Fruit fly (Drosophila melanogaster) ovary, adult (tissue): ENCODE measurements around the gene fipi.
A peak's percentile ranks its signal among the peaks of the same experiment; 100 is the strongest.

Experiments used
- CG17801 ChIP-seq: fragments of 200-800 bp; optimal IDR thresholded peaks from 2 replicates; lab custom pipeline; 2019; ENCODE audit warnings: missing biosample characterization, mild to moderate bottlenecking, missing genetic modification characterization, moderate library complexity; ENCODE audit not compliant: partially characterized antibody

fipi gene

dm6 chr2L:4812261-4813022 lies 18.6 kb upstream of the fipi start, which contains the start of gene CG15629:
Gene CG15629 (plus strand): TSS chr2L:4813009.
- TF ChIP-seq CG17801 (GFP tag; lab: Kevin White, UChicago): no peak

- no peak for TF ChIP-seq CG17801 (GFP tag; lab: Kevin White, UChicago)
These were observed 17.7 kb upstream of the fipi start for dm6 chr2L:4811491-4812058.

dm6 chr2L:4810697-4811490 lies 17.1 kb upstream of the fipi start:
- no peak for TF ChIP-seq CG17801 (GFP tag; lab: Kevin White, UChicago)

dm6 chr2L:4810044-4810609 lies 16.3 kb upstream of the fipi start:
- peak; percentile 62 for TF ChIP-seq CG17801 (GFP tag; lab: Kevin White, UChicago)

- no peak for TF ChIP-seq CG17801 (GFP tag; lab: Kevin White, UChicago)
These were observed 14.2 kb upstream of the fipi start for dm6 chr2L:4807953-4808604.

- TF ChIP-seq CG17801 (GFP tag; lab: Kevin White, UChicago): no peak
These were observed 12.3 kb upstream of the fipi start for dm6 chr2L:4806109-4806508.

dm6 chr2L:4801705-4802216 lies 7.9 kb upstream of the fipi start, which contains the start of gene slf:
Gene slf (minus strand): TSS chr2L:4801923.
- no peak for TF ChIP-seq CG17801 (GFP tag; lab: Kevin White, UChicago)

dm6 chr2L:4800033-4800432 lies 6.2 kb upstream of the fipi start:
- TF ChIP-seq CG17801 (GFP tag; lab: Kevin White, UChicago): no peak

- TF ChIP-seq CG17801 (GFP tag; lab: Kevin White, UChicago): no peak
These were observed 5.0 kb upstream of the fipi start for dm6 chr2L:4798894-4799293.

dm6 chr2L:4797643-4798042 lies 3.8 kb upstream of the fipi start:
- TF ChIP-seq CG17801 (GFP tag; lab: Kevin White, UChicago): no peak

- TF ChIP-seq CG17801 (GFP tag; lab: Kevin White, UChicago): no peak
These were observed 620 bp upstream of the fipi start, which contains the start of gene CG3294 for dm6 chr2L:4794524-4794804. Gene CG3294 (plus strand): TSS chr2L:4794549.

- no peak for TF ChIP-seq CG17801 (GFP tag; lab: Kevin White, UChicago)
These were observed 31.2 kb downstream of the fipi start, which contains the start of gene CG42523 for dm6 chr2L:4762595-4762994. Gene CG42523 (plus strand): TSS chr2L:4762895.

dm6 chr2L:4734358-4734757 lies 59.5 kb downstream of the fipi start, which contains the start of gene CG15631:
Gene CG15631 (minus strand): TSS chr2L:4734458.
- no peak for TF ChIP-seq CG17801 (GFP tag; lab: Kevin White, UChicago)

- TF ChIP-seq CG17801 (GFP tag; lab: Kevin White, UChicago): no peak
These were observed 67.8 kb downstream of the fipi start for dm6 chr2L:4726021-4726420.
